Fruit fly (Drosophila melanogaster) Kc167 (cell line): ENCODE data around the gene CG43740.

Experiments
- Myc ChIP-seq: fragments of >200 bp; optimal IDR thresholded peaks from 2 replicates; lab custom pipeline; 2017; ENCODE audit warnings: missing external identifiers
- insv ChIP-seq: fragments of >200 bp; optimal IDR thresholded peaks from 3 replicates; lab custom pipeline; 2018; ENCODE audit warnings: missing external identifiers
- ttk ChIP-seq: sonication (Bioruptor generic); optimal IDR thresholded peaks from 2 replicates; lab custom pipeline; 2017; ENCODE audit warnings: missing external identifiers

DNA sequence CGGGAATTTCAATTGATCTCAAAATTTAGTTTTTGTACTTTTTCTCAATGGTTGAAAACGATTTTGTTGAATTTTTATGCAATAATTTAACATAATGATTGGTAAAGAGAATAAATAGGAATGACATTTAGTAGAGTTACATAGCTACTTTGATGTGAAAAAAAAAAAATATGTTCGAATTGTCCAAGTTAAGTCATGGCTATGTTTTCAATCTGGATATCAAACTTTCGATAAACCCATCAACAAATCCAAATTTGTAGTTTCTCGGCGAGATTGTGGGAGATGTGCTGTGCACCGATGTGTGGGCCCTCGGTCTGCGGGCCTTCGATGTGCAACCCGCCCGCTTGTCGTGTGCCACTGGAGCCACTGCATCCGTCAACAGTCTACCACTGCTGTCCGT, 41.8 kb downstream of the CG43740 start, which contains the start of the genes CG32686 and CG2898:
- TF ChIP-seq insv (lab: Kevin White, UChicago) (no peak), Myc (lab: Kevin White, UChicago) (no peak), ttk (no peak)
